Worm (Caenorhabditis elegans) whole organism, L2 larva: ENCODE measurements around the gene DH11.2.
A peak's percentile ranks its signal among the peaks of the same experiment; 100 is the strongest.

Experiments used
- C34F6.9 ChIP-seq: fragments of 150-350 bp; optimal IDR thresholded peaks from 2 replicates; lab custom pipeline; 2014; ENCODE audit warnings: missing biosample characterization, missing genetic modification characterization
- R02D3.7 ChIP-seq: fragments of 150-350 bp; optimal IDR thresholded peaks from 2 replicates; lab custom pipeline; 2014; ENCODE audit warnings: missing biosample characterization, missing genetic modification characterization
- Y55F3AM.14 ChIP-seq: fragments of 200-800 bp; sonication (Bioruptor generic); optimal IDR thresholded peaks from 2 replicates; lab custom pipeline; 2018; ENCODE audit warnings: mild to moderate bottlenecking, missing genetic modification characterization, missing compliant biosample characterization
- aly-2 ChIP-seq: fragments of 150-350 bp; optimal IDR thresholded peaks from 2 replicates; lab custom pipeline; 2014; ENCODE audit warnings: missing biosample characterization, missing genetic modification characterization
- ama-1 ChIP-seq: fragments of 150-350 bp; optimal IDR thresholded peaks from 2 replicates; lab custom pipeline; 2018; ENCODE audit warnings: inconsistent platforms
- blmp-1 ChIP-seq: sonication (generic microtip); optimal IDR thresholded peaks from 2 replicates; lab custom pipeline; 2017; ENCODE audit warnings: missing genetic modification characterization, mild to moderate bottlenecking, missing compliant biosample characterization, antibody characterized with exemption, moderate library complexity; ENCODE audit not compliant: insufficient read depth
- ceh-82 ChIP-seq: fragments of 150-350 bp; optimal IDR thresholded peaks from 2 replicates; lab custom pipeline; 2014; ENCODE audit warnings: missing biosample characterization, missing genetic modification characterization
- crh-2 ChIP-seq: sonication (generic microtip); optimal IDR thresholded peaks from 2 replicates; lab custom pipeline; 2017; ENCODE audit warnings: missing biosample characterization, missing genetic modification characterization
- dmd-4 ChIP-seq: sonication (generic microtip); optimal IDR thresholded peaks from 2 replicates; lab custom pipeline; 2017; ENCODE audit warnings: missing biosample characterization, missing genetic modification characterization
- egl-27 ChIP-seq: sonication (generic microtip); optimal IDR thresholded peaks from 3 replicates; lab custom pipeline; 2017; ENCODE audit warnings: missing biosample characterization, missing genetic modification reagents, missing genetic modification characterization
- elt-1 ChIP-seq: fragments of 150-350 bp; optimal IDR thresholded peaks from 2 replicates; lab custom pipeline; 2014; ENCODE audit warnings: missing biosample characterization, missing genetic modification characterization
- elt-3 ChIP-seq: sonication (generic microtip); optimal IDR thresholded peaks from 2 replicates; lab custom pipeline; 2017; ENCODE audit warnings: missing biosample characterization, missing genetic modification characterization
- fos-1 ChIP-seq: fragments of 150-350 bp; optimal IDR thresholded peaks from 2 replicates; lab custom pipeline; 2014; ENCODE audit warnings: missing biosample characterization, missing genetic modification characterization
- gmeb-1 ChIP-seq: fragments of 150-350 bp; optimal IDR thresholded peaks from 2 replicates; lab custom pipeline; 2014; ENCODE audit warnings: missing biosample characterization, missing genetic modification characterization
- lin-11 ChIP-seq: fragments of 150-350 bp; sonication (generic microtip); optimal IDR thresholded peaks from 2 replicates; lab custom pipeline; 2014; ENCODE audit warnings: missing biosample characterization, missing genetic modification characterization, inconsistent platforms, mixed read lengths
- lin-13 ChIP-seq: fragments of 150-350 bp; optimal IDR thresholded peaks from 2 replicates; lab custom pipeline; 2014; ENCODE audit warnings: missing biosample characterization, missing genetic modification reagents, missing genetic modification characterization
- lin-39 ChIP-seq: fragments of 150-350 bp; optimal IDR thresholded peaks from 2 replicates; lab custom pipeline; 2014; ENCODE audit warnings: missing biosample characterization, missing genetic modification reagents, missing genetic modification characterization
- lsy-2 ChIP-seq, 2 experiments: fragments of 150-350 bp in 1 of 2; sonication (generic microtip) in 1 of 2; optimal IDR thresholded peaks; 2 replicates each; lab custom pipeline; 2014 to 2017; ENCODE audit warnings: missing biosample characterization in 2 of 2, missing genetic modification characterization in 2 of 2
- mbf-1 ChIP-seq: sonication (generic microtip); optimal IDR thresholded peaks from 2 replicates; lab custom pipeline; 2017; ENCODE audit warnings: missing biosample characterization, missing genetic modification characterization
- mdl-1 ChIP-seq, 2 experiments: fragments of 150-350 bp in 1 of 2; sonication (generic microtip) in 1 of 2; optimal IDR thresholded peaks; 2 replicates each; lab custom pipeline; 2017; ENCODE audit warnings: missing biosample characterization in 2 of 2, missing genetic modification characterization in 2 of 2
- nhr-10 ChIP-seq: sonication (generic microtip); optimal IDR thresholded peaks from 2 replicates; lab custom pipeline; 2017; ENCODE audit warnings: missing biosample characterization, missing genetic modification characterization
- nhr-12 ChIP-seq: fragments of 150-350 bp; optimal IDR thresholded peaks from 2 replicates; lab custom pipeline; 2014; ENCODE audit warnings: missing biosample characterization, missing genetic modification characterization
- nhr-129 ChIP-seq: fragments of 150-350 bp; optimal IDR thresholded peaks from 2 replicates; lab custom pipeline; 2014; ENCODE audit warnings: missing biosample characterization, missing genetic modification characterization
- nhr-21 ChIP-seq: fragments of 150-350 bp; optimal IDR thresholded peaks from 2 replicates; lab custom pipeline; 2014; ENCODE audit warnings: missing biosample characterization, missing genetic modification characterization
- nhr-23 ChIP-seq: fragments of 150-350 bp; optimal IDR thresholded peaks from 2 replicates; lab custom pipeline; 2014; ENCODE audit warnings: missing biosample characterization, missing genetic modification reagents, missing genetic modification characterization
- nhr-237 ChIP-seq: fragments of 150-350 bp; optimal IDR thresholded peaks from 2 replicates; lab custom pipeline; 2014; ENCODE audit warnings: missing biosample characterization, missing genetic modification characterization
- nhr-6 ChIP-seq: fragments of 150-350 bp; optimal IDR thresholded peaks from 2 replicates; lab custom pipeline; 2014; ENCODE audit warnings: missing biosample characterization, missing genetic modification characterization
- nhr-77 ChIP-seq: fragments of 150-350 bp; optimal IDR thresholded peaks from 2 replicates; lab custom pipeline; 2014; ENCODE audit warnings: missing biosample characterization, missing genetic modification characterization
- peb-1 ChIP-seq: fragments of 150-350 bp; optimal IDR thresholded peaks from 2 replicates; lab custom pipeline; 2014; ENCODE audit warnings: missing biosample characterization, missing genetic modification characterization
- sem-4 ChIP-seq: fragments of 150-350 bp; optimal IDR thresholded peaks from 2 replicates; lab custom pipeline; 2014; ENCODE audit warnings: missing biosample characterization, missing genetic modification reagents, missing genetic modification characterization
- skn-1 ChIP-seq: sonication (generic microtip); optimal IDR thresholded peaks from 2 replicates; lab custom pipeline; 2017; ENCODE audit warnings: missing biosample characterization, missing genetic modification characterization
- sma-3 ChIP-seq: sonication (generic microtip); optimal IDR thresholded peaks from 2 replicates; lab custom pipeline; 2016; ENCODE audit warnings: missing genetic modification reagents, missing genetic modification characterization, missing compliant biosample characterization
- sma-9 ChIP-seq, 2 experiments: fragments of 150-350 bp in 1 of 2; sonication (generic microtip) in 1 of 2; optimal IDR thresholded peaks; 2 replicates each; lab custom pipeline; 2014 to 2016; ENCODE audit warnings: missing genetic modification characterization in 2 of 2, mild to moderate bottlenecking in 1 of 2, missing biosample characterization in 1 of 2, missing compliant biosample characterization in 1 of 2, missing genetic modification reagents in 1 of 2, moderate library complexity in 1 of 2
- snpc-4 ChIP-seq: fragments of 150-350 bp; optimal IDR thresholded peaks from 2 replicates; lab custom pipeline; 2014; ENCODE audit warnings: missing biosample characterization, missing genetic modification characterization
- unc-39 ChIP-seq: fragments of 150-350 bp; optimal IDR thresholded peaks from 2 replicates; lab custom pipeline; 2014; ENCODE audit warnings: missing biosample characterization, missing genetic modification characterization
- unc-55 ChIP-seq: fragments of 150-350 bp; sonication (generic microtip); optimal IDR thresholded peaks from 3 replicates; lab custom pipeline; 2014; ENCODE audit warnings: missing biosample characterization, missing genetic modification reagents, missing genetic modification characterization
- unc-62 ChIP-seq: fragments of 150-350 bp; optimal IDR thresholded peaks from 2 replicates; lab custom pipeline; 2014; ENCODE audit warnings: missing biosample characterization, missing genetic modification reagents, missing genetic modification characterization
- ztf-1 ChIP-seq: fragments of 200-800 bp; sonication (Bioruptor generic); conservative IDR thresholded peaks from 2 replicates; pipeline ENCODE4 v1.3.6; 2022; ENCODE audit warnings: missing genetic modification characterization, missing compliant biosample characterization
- ztf-11 ChIP-seq: sonication (generic microtip); optimal IDR thresholded peaks from 2 replicates; lab custom pipeline; 2017; ENCODE audit warnings: missing biosample characterization, missing genetic modification characterization
- ztf-4 ChIP-seq: fragments of 150-350 bp; optimal IDR thresholded peaks from 2 replicates; lab custom pipeline; 2014; ENCODE audit warnings: missing biosample characterization, missing genetic modification characterization

The DH11.2 gene

ce11 chrII:8037246-8037645, 24.6 kb downstream of the DH11.2 start, which contains the start of gene arp-6:
Gene arp-6 (minus strand): TSS chrII:8037346.
- TF ChIP-seq unc-39 (tag; lab: Kevin White, UChicago) = no peak
- no peak for TF ChIP-seq ztf-1 (GFP tag; lab: Robert Waterston, UW)
- TF ChIP-seq elt-1 (tag; lab: Kevin White, UChicago) = no peak
- TF ChIP-seq nhr-6 (tag; lab: Kevin White, UChicago) = no peak
- TF ChIP-seq lin-11 (tag; lab: Kevin White, UChicago) = no peak
- TF ChIP-seq nhr-12 = no peak

ce11 chrII:8037863-8038262, 25.2 kb downstream of the DH11.2 start, which contains the start of gene C08B11.9:
Gene C08B11.9 (minus strand): TSS chrII:8038169.
- TF ChIP-seq ztf-4 (tag; lab: Kevin White, UChicago) (no peak), crh-2 (tag; lab: Kevin White, UChicago) (no peak), nhr-237 (tag; lab: Kevin White, UChicago) (no peak), nhr-6 (tag; lab: Kevin White, UChicago) (no peak), sma-3 (GFP tag; lab: Kevin White, UChicago) (no peak), snpc-4 (tag; lab: Kevin White, UChicago) (no peak), fos-1 (no peak), sem-4 (no peak), ama-1 (lab: Kevin White, UChicago) (no peak), ceh-82 (no peak), blmp-1 (tag; lab: Kevin White, UChicago) (no peak), Y55F3AM.14 (GFP tag; lab: Kevin White, UChicago) (no peak), ztf-11 (no peak), nhr-21 (no peak), C34F6.9 (tag; lab: Kevin White, UChicago) (no peak), lin-13 (GFP tag; lab: Kevin White, UChicago) (no peak)
- TF ChIP-seq, all 48 proteins: peak for 0

- TF ChIP-seq skn-1 = peak; percentile 53
- TF ChIP-seq nhr-77 (tag; lab: Kevin White, UChicago) = no peak
- TF ChIP-seq elt-3 (tag; lab: Kevin White, UChicago) = no peak
- peak; percentile 26 for TF ChIP-seq sma-9 (GFP tag; optimal IDR thresholded peaks at IDR 0.05; lab: Kevin White, UChicago)
- TF ChIP-seq sma-9 (tag; optimal IDR thresholded peaks at IDR 0.05; lab: Kevin White, UChicago) = no peak
- no peak for TF ChIP-seq sem-4
- no peak for TF ChIP-seq unc-62 (GFP tag; lab: Kevin White, UChicago)
- peak; percentile 45 for TF ChIP-seq fos-1
- peak; percentile 57 to 96 for TF ChIP-seq lsy-2 (tag; optimal IDR thresholded peaks at IDR 0.05; lab: Kevin White, UChicago)
- peak; percentile 66 for TF ChIP-seq sma-3 (GFP tag; lab: Kevin White, UChicago)
- no peak for TF ChIP-seq Y55F3AM.14 (GFP tag; lab: Kevin White, UChicago)
- TF ChIP-seq nhr-129 (tag; lab: Kevin White, UChicago) = peak; percentile 61
- TF ChIP-seq nhr-23 = no peak
- TF ChIP-seq lin-13 (GFP tag; lab: Kevin White, UChicago) = peak; percentile 6
- no peak for TF ChIP-seq R02D3.7 (tag; lab: Kevin White, UChicago)
- TF ChIP-seq unc-55 (GFP tag; lab: Kevin White, UChicago) = peak; percentile 72
- TF ChIP-seq ceh-82 = no peak
- no peak for TF ChIP-seq mdl-1 (tag; optimal IDR thresholded peaks at IDR 0.05; lab: Kevin White, UChicago)
- TF ChIP-seq unc-39 (tag; lab: Kevin White, UChicago) = no peak
- TF ChIP-seq gmeb-1 (tag; lab: Kevin White, UChicago) = peak; percentile 59
- no peak for TF ChIP-seq mbf-1 (tag; lab: Kevin White, UChicago)
- TF ChIP-seq peb-1 (tag; lab: Kevin White, UChicago) = no peak
- TF ChIP-seq blmp-1 (tag; lab: Kevin White, UChicago) = no peak
- TF ChIP-seq crh-2 (tag; lab: Kevin White, UChicago) = peak; percentile 62
- peak; percentile 86 for TF ChIP-seq C34F6.9 (tag; lab: Kevin White, UChicago)
- no peak for TF ChIP-seq nhr-21
- TF ChIP-seq elt-1 (tag; lab: Kevin White, UChicago) = no peak
- no peak for TF ChIP-seq ama-1 (lab: Kevin White, UChicago)
- TF ChIP-seq, all 48 proteins: peak for 11
These were observed 26.8 kb downstream of the DH11.2 start, which contains the start of the genes ubh-4 and algn-6 for ce11 chrII:8039416-8039815. Gene ubh-4 (minus strand): TSS chrII:8039597. Gene algn-6 (plus strand): TSS chrII:8039802.

- TF ChIP-seq egl-27 (no peak), gmeb-1 (tag; lab: Kevin White, UChicago) (no peak), lin-39 (tag; lab: Kevin White, UChicago) (no peak), nhr-10 (tag; lab: Kevin White, UChicago) (no peak), sem-4 (no peak), crh-2 (tag; lab: Kevin White, UChicago) (no peak), fos-1 (no peak), nhr-237 (tag; lab: Kevin White, UChicago) (no peak), elt-1 (tag; lab: Kevin White, UChicago) (no peak), sma-9 (GFP tag; optimal IDR thresholded peaks at IDR 0.05; lab: Kevin White, UChicago) (no peak), sma-9 (tag; optimal IDR thresholded peaks at IDR 0.05; lab: Kevin White, UChicago) (no peak), sma-3 (GFP tag; lab: Kevin White, UChicago) (no peak), lin-13 (GFP tag; lab: Kevin White, UChicago) (peak; percentile 34), unc-39 (tag; lab: Kevin White, UChicago) (no peak), nhr-6 (tag; lab: Kevin White, UChicago) (no peak), skn-1 (no peak), peb-1 (tag; lab: Kevin White, UChicago) (no peak), nhr-77 (tag; lab: Kevin White, UChicago) (no peak), elt-3 (tag; lab: Kevin White, UChicago) (no peak), unc-62 (GFP tag; lab: Kevin White, UChicago) (no peak), ztf-4 (tag; lab: Kevin White, UChicago) (no peak), nhr-23 (no peak), nhr-129 (tag; lab: Kevin White, UChicago) (peak; percentile 38), nhr-12 (no peak), snpc-4 (tag; lab: Kevin White, UChicago) (no peak), C34F6.9 (tag; lab: Kevin White, UChicago) (peak; percentile 66), dmd-4 (tag; lab: Kevin White, UChicago) (no peak), nhr-21 (no peak), unc-55 (GFP tag; lab: Kevin White, UChicago) (peak; percentile 67), aly-2 (no peak), ztf-11 (no peak), ztf-1 (GFP tag; lab: Robert Waterston, UW) (no peak)
These were observed 29.0 kb downstream of the DH11.2 start for ce11 chrII:8041642-8042041.
